Worm (Caenorhabditis elegans) whole organism, young adult: ENCODE results near the gene F47G3.3.
A peak's percentile ranks its signal among the peaks of the same experiment; 100 is the strongest.

Experiments used
- B0336.3 ChIP-seq: fragments of 200-800 bp; sonication (Bioruptor generic); IDR thresholded peaks from 2 replicates; pipeline ENCODE4 v1.3.6; 2022; ENCODE audit warnings: missing genetic modification characterization, missing compliant biosample characterization
- D2030.7 ChIP-seq: fragments of 200-800 bp; sonication (Bioruptor generic); IDR thresholded peaks from 2 replicates; pipeline ENCODE4 v1.3.6; 2022; ENCODE audit warnings: missing genetic modification reagents, missing genetic modification characterization, missing compliant biosample characterization
- F10E7.11 ChIP-seq: sonication (generic microtip); optimal IDR thresholded peaks from 2 replicates; lab custom pipeline; 2017; ENCODE audit warnings: mild to moderate bottlenecking, missing genetic modification characterization, moderate library complexity, missing compliant biosample characterization
- F49E8.2 ChIP-seq: sonication (generic microtip); optimal IDR thresholded peaks from 3 replicates; lab custom pipeline; 2017; ENCODE audit warnings: missing genetic modification characterization, mild to moderate bottlenecking, missing compliant biosample characterization, antibody characterized with exemption, moderate library complexity; ENCODE audit not compliant: insufficient read depth
- K12H6.12 ChIP-seq: fragments of 200-800 bp; sonication (Bioruptor generic); optimal IDR thresholded peaks from 2 replicates; lab custom pipeline; 2018; ENCODE audit warnings: mild to moderate bottlenecking, missing genetic modification characterization, missing compliant biosample characterization
- T26A5.8 ChIP-seq: sonication (generic microtip); optimal IDR thresholded peaks from 2 replicates; lab custom pipeline; 2016; ENCODE audit warnings: missing genetic modification characterization, missing compliant biosample characterization
- Y53F4B.3 ChIP-seq: fragments of 200-800 bp; sonication (Bioruptor generic); IDR thresholded peaks from 2 replicates; pipeline ENCODE4 v1.3.6; 2022; ENCODE audit warnings: missing genetic modification reagents, missing genetic modification characterization, missing compliant biosample characterization
- ZK185.1 ChIP-seq: sonication (generic microtip); optimal IDR thresholded peaks from 2 replicates; lab custom pipeline; 2016; ENCODE audit warnings: mild to moderate bottlenecking, missing genetic modification characterization, missing compliant biosample characterization; ENCODE audit not compliant: poor library complexity, severe bottlenecking
- ama-1 ChIP-seq, 3 experiments: fragments of 150-350 bp in 1 of 3; sonication (generic microtip) in 2 of 3; optimal IDR thresholded peaks; 2 replicates each; lab custom pipeline; 2014 to 2018; ENCODE audit warnings: missing biosample characterization in 2 of 3, missing genetic modification characterization in 2 of 3, missing genetic modification reagents in 2 of 3
- aptf-2 ChIP-seq: fragments of 200-800 bp; sonication (Bioruptor generic); conservative IDR thresholded peaks from 2 replicates; pipeline ENCODE4 v1.3.6; 2022; ENCODE audit warnings: missing genetic modification reagents, missing genetic modification characterization, missing compliant biosample characterization
- atf-7 ChIP-seq: sonication (generic microtip); optimal IDR thresholded peaks from 2 replicates; lab custom pipeline; 2017; ENCODE audit warnings: mild to moderate bottlenecking, missing genetic modification characterization, missing compliant biosample characterization
- athp-1 ChIP-seq: sonication (generic microtip); optimal IDR thresholded peaks from 2 replicates; lab custom pipeline; 2017; ENCODE audit warnings: mild to moderate bottlenecking, missing genetic modification characterization, missing compliant biosample characterization
- bed-1 ChIP-seq: fragments of 200-800 bp; sonication (Bioruptor generic); IDR thresholded peaks from 2 replicates; pipeline ENCODE4 v1.3.6; 2022; ENCODE audit warnings: missing genetic modification reagents, missing genetic modification characterization, missing compliant biosample characterization
- bed-2 ChIP-seq: fragments of 200-800 bp; sonication (Bioruptor generic); IDR thresholded peaks from 2 replicates; pipeline ENCODE4 v1.3.6; 2022; ENCODE audit warnings: missing genetic modification reagents, missing genetic modification characterization, missing compliant biosample characterization
- ceh-40 ChIP-seq: fragments of 200-800 bp; sonication (Bioruptor generic); IDR thresholded peaks from 2 replicates; pipeline ENCODE4 v1.3.6; 2022; ENCODE audit warnings: missing genetic modification characterization, missing compliant biosample characterization
- ceh-58 ChIP-seq: fragments of 200-800 bp; sonication (Bioruptor generic); IDR thresholded peaks from 2 replicates; pipeline ENCODE4 v1.3.6; 2022; ENCODE audit warnings: missing genetic modification characterization, missing compliant biosample characterization
- efl-1 ChIP-seq: fragments of 150-350 bp; optimal IDR thresholded peaks from 2 replicates; lab custom pipeline; 2014; ENCODE audit warnings: missing biosample characterization, missing genetic modification reagents, missing genetic modification characterization
- fkh-3 ChIP-seq: sonication (generic microtip); optimal IDR thresholded peaks from 2 replicates; lab custom pipeline; 2016; ENCODE audit warnings: mild to moderate bottlenecking, missing genetic modification characterization, missing compliant biosample characterization
- him-1 ChIP-seq: sonication (generic microtip); optimal IDR thresholded peaks from 2 replicates; lab custom pipeline; 2016; ENCODE audit warnings: missing genotype, missing genetic modification reagents, missing genetic modification characterization, missing compliant biosample characterization
- hlh-26 ChIP-seq: fragments of 200-800 bp; sonication (Bioruptor generic); conservative IDR thresholded peaks from 2 replicates; pipeline ENCODE4 v1.3.6; 2022; ENCODE audit warnings: missing genetic modification reagents, missing genetic modification characterization, missing compliant biosample characterization
- hsf-1 ChIP-seq: fragments of 200-800 bp; sonication (Bioruptor generic); IDR thresholded peaks from 2 replicates; pipeline ENCODE4 v1.3.6; 2022; ENCODE audit warnings: missing genetic modification reagents, missing genetic modification characterization, missing compliant biosample characterization
- let-526 ChIP-seq: fragments of 200-800 bp; sonication (Bioruptor generic); IDR thresholded peaks from 2 replicates; pipeline ENCODE4 v1.3.6; 2022; ENCODE audit warnings: missing genetic modification reagents, missing genetic modification characterization, missing compliant biosample characterization
- lin-26 ChIP-seq: fragments of 200-800 bp; sonication (Bioruptor generic); IDR thresholded peaks from 2 replicates; pipeline ENCODE4 v1.3.6; 2022; ENCODE audit warnings: missing genetic modification reagents, missing genetic modification characterization, missing compliant biosample characterization
- lin-35 ChIP-seq, 3 experiments: fragments of 150-350 bp in 2 of 3; sonication (generic microtip) in 1 of 3; optimal IDR thresholded peaks; 2 replicates each; lab custom pipeline; 2014 to 2018; ENCODE audit warnings: missing biosample characterization in 3 of 3, missing genetic modification characterization in 3 of 3, missing genetic modification reagents in 3 of 3
- lin-40 ChIP-seq: sonication (generic microtip); optimal IDR thresholded peaks from 2 replicates; lab custom pipeline; 2016; ENCODE audit warnings: missing genetic modification characterization, mild to moderate bottlenecking, missing compliant biosample characterization, missing genotype, missing genetic modification reagents
- lin-54 ChIP-seq: fragments of 200-800 bp; sonication (Bioruptor generic); optimal IDR thresholded peaks from 2 replicates; lab custom pipeline; 2018; ENCODE audit warnings: mild to moderate bottlenecking, missing genetic modification characterization, missing compliant biosample characterization
- lir-1 ChIP-seq: fragments of 200-800 bp; sonication (Bioruptor generic); conservative IDR thresholded peaks from 2 replicates; pipeline ENCODE4 v1.3.6; 2022; ENCODE audit warnings: missing genetic modification reagents, missing genetic modification characterization, missing compliant biosample characterization
- nhr-179 ChIP-seq: sonication (generic microtip); optimal IDR thresholded peaks from 2 replicates; lab custom pipeline; 2016; ENCODE audit warnings: mild to moderate bottlenecking, missing genetic modification characterization, missing compliant biosample characterization
- nhr-27 ChIP-seq: fragments of 200-800 bp; sonication (Bioruptor generic); optimal IDR thresholded peaks from 2 replicates; lab custom pipeline; 2018; ENCODE audit warnings: mild to moderate bottlenecking, missing genetic modification characterization, moderate library complexity, missing compliant biosample characterization
- nhr-80 ChIP-seq: sonication (generic microtip); optimal IDR thresholded peaks from 2 replicates; lab custom pipeline; 2016; ENCODE audit warnings: missing genetic modification characterization, missing compliant biosample characterization
- pha-4 ChIP-seq: fragments of 150-350 bp; sonication (generic microtip); optimal IDR thresholded peaks from 2 replicates; lab custom pipeline; 2014; ENCODE audit warnings: missing biosample characterization, missing genetic modification reagents, missing genetic modification characterization
- repo-1 ChIP-seq: sonication (generic microtip); optimal IDR thresholded peaks from 2 replicates; lab custom pipeline; 2017; ENCODE audit warnings: mild to moderate bottlenecking, missing genetic modification characterization, missing compliant biosample characterization
- tbp1 ChIP-seq: fragments of 200-800 bp; sonication (Bioruptor generic); optimal IDR thresholded peaks from 2 replicates; lab custom pipeline; 2018; ENCODE audit warnings: mild to moderate bottlenecking, missing genetic modification characterization, missing compliant biosample characterization
- tbx-9 ChIP-seq: sonication (generic microtip); optimal IDR thresholded peaks from 2 replicates; lab custom pipeline; 2016; ENCODE audit warnings: borderline replicate concordance, missing genetic modification characterization, inconsistent platforms, missing compliant biosample characterization
- tlf-1 ChIP-seq: fragments of 200-800 bp; sonication (Bioruptor generic); optimal IDR thresholded peaks from 2 replicates; lab custom pipeline; 2018; ENCODE audit warnings: mild to moderate bottlenecking, missing genetic modification characterization, missing compliant biosample characterization
- unc-130 ChIP-seq: sonication (generic microtip); optimal IDR thresholded peaks from 2 replicates; lab custom pipeline; 2016; ENCODE audit warnings: missing genetic modification reagents, missing genetic modification characterization, missing compliant biosample characterization
- xnd-1 ChIP-seq: sonication (generic microtip); optimal IDR thresholded peaks from 2 replicates; lab custom pipeline; 2016; ENCODE audit warnings: missing genotype, missing genetic modification reagents, missing genetic modification characterization, missing compliant biosample characterization
- ztf-22 ChIP-seq: fragments of 200-800 bp; sonication (Bioruptor generic); optimal IDR thresholded peaks from 2 replicates; lab custom pipeline; 2018; ENCODE audit warnings: mild to moderate bottlenecking, missing genetic modification characterization, moderate library complexity, missing compliant biosample characterization
- ztf-25 ChIP-seq: fragments of 200-800 bp; sonication (Bioruptor generic); IDR thresholded peaks from 2 replicates; pipeline ENCODE4 v1.3.6; 2022; ENCODE audit warnings: missing genetic modification reagents, missing genetic modification characterization, missing compliant biosample characterization
- ztf-3 ChIP-seq: fragments of 200-800 bp; sonication (Bioruptor generic); optimal IDR thresholded peaks from 2 replicates; lab custom pipeline; 2018; ENCODE audit warnings: mild to moderate bottlenecking, missing genetic modification characterization, missing compliant biosample characterization

F47G3.3 gene

ce11 chrX:2407167-2407566 lies 31.4 kb downstream of the F47G3.3 start, which contains the start of gene mtpn-1:
Gene mtpn-1 (plus strand): TSS chrX:2407467.
- TF ChIP-seq hlh-26 (GFP tag; lab: Robert Waterston, UW) = no peak
- no peak for TF ChIP-seq K12H6.12 (tag; lab: Kevin White, UChicago)
- no peak for TF ChIP-seq ceh-40
- no peak for TF ChIP-seq tbp1 (GFP tag; lab: Kevin White, UChicago)
- no peak for TF ChIP-seq ceh-58
- no peak for TF ChIP-seq F49E8.2 (tag; lab: Kevin White, UChicago)
- TF ChIP-seq repo-1 (tag; lab: Kevin White, UChicago) = no peak
- TF ChIP-seq nhr-179 = no peak
- TF ChIP-seq ztf-22 = no peak
- no peak for TF ChIP-seq tbx-9 (tag; lab: Kevin White, UChicago)
- no peak for TF ChIP-seq athp-1 (tag; lab: Kevin White, UChicago)
- no peak for TF ChIP-seq lin-40
- TF ChIP-seq hsf-1 (GFP tag; lab: Robert Waterston, UW) = no peak
- TF ChIP-seq nhr-27 (tag; lab: Kevin White, UChicago) = no peak
- no peak for TF ChIP-seq him-1 (tag; lab: Kevin White, UChicago)
- TF ChIP-seq T26A5.8 (tag; lab: Kevin White, UChicago) = no peak
- no peak for TF ChIP-seq atf-7 (tag; lab: Kevin White, UChicago)
- no peak for TF ChIP-seq bed-2 (GFP tag; lab: Robert Waterston, UW)
- TF ChIP-seq F10E7.11 (tag; lab: Kevin White, UChicago) = no peak

DNA sequence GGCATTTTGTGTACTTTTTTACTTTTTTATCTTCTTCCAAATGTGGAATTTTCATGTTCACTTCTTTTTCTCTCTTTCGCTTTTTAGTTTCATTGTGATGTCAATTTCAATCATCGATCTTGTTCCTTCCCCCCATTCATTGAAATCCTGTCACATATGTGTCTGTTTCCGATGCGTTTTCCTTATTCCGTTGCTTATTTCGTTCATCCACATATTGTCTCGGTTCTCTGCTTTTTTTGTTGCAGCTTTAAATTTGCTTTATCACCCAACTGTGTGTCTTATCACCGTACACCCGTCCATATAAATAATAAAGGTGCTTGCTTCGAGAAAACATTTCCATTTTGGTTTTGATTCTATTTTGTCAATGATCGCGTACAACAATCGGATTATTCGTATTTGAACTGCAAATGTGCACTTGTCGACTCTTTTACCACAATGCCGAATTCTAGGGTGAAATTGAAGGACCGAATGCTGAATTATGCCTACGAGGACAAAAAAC lies 33.5 kb downstream of the F47G3.3 start, which contains the start of the genes C43H6.12 and trpp-12:
C43H6.12 (plus strand) TSS at position 365 of the 499 bp plus-strand sequence.
trpp-12 (plus strand) TSS at position 449 of the 499 bp plus-strand sequence.
- peak; percentile 65 for TF ChIP-seq nhr-80 (tag; lab: Kevin White, UChicago)
- TF ChIP-seq B0336.3 (GFP tag; lab: Robert Waterston, UW) = no peak
- TF ChIP-seq, all 124 proteins: peak for 1

DNA sequence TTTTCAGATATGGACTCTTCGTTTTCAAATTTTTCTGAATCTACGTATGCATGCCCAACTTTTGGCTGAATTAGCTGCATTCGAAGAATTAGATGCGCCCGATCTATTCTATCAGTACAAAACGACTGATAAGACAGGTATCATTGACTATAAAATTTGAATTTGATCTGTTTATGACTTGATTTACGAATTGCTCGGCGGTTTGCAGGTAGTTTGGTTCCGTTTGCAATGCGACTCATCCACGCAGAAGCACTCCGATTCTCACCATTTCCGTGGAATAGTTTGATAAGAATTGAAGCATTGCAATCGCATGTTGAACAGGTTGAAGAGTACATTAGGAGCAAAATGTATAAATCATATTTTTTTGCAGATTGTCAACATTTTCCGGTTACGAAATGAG lies 35.2 kb downstream of the F47G3.3 start:
- peak; percentile 72 for TF ChIP-seq nhr-80 (tag; lab: Kevin White, UChicago)
- TF ChIP-seq lir-1 (GFP tag; lab: Robert Waterston, UW) = no peak

DNA sequence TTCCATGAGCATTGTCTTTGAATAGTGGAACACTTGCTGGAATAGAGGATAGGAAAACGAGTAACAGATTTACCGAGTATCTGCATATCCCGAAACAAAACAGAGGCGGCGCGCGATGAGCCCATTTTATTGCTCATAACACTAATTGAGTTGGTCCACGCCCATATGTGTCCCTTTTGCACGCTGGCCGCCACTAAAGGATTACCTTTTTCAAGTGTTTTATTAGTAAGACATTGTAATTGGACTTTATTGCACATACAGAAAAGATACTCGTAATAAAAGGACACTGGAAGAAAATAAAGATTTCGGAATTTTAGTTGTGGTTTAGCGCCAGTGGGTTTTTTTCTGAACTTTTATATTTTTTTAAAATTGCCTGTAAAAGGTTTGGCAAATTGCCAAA lies 37.5 kb downstream of the F47G3.3 start, which contains the start of gene hlh-15:
hlh-15 (minus strand) TSS at position 101 of the 400 bp plus-strand sequence.
- no peak for TF ChIP-seq lin-26

ce11 chrX:2419777-2420176 lies 44.0 kb downstream of the F47G3.3 start, which contains the start of gene glr-7:
Gene glr-7 (minus strand): TSS chrX:2419877.
- no peak for TF ChIP-seq D2030.7 (GFP tag; lab: Robert Waterston, UW)
- TF ChIP-seq xnd-1 (tag; lab: Kevin White, UChicago) = no peak
- no peak for TF ChIP-seq bed-1
- no peak for TF ChIP-seq fkh-3
- TF ChIP-seq, all 124 proteins: peak for 0

- TF ChIP-seq bed-1 (no peak), nhr-179 (no peak), lin-54 (no peak), lin-35 (GFP tag; optimal IDR thresholded peaks at IDR 0.05; lab: Kevin White, UChicago) (no peak), ama-1 (optimal IDR thresholded peaks at IDR 0.05; lab: Kevin White, UChicago) (no peak), ama-1 (GFP tag; optimal IDR thresholded peaks at IDR 0.05; lab: Kevin White, UChicago) (no peak), tlf-1 (GFP tag; lab: Kevin White, UChicago) (no peak), aptf-2 (GFP tag; lab: Robert Waterston, UW) (no peak), pha-4 (no peak), efl-1 (GFP tag; lab: Kevin White, UChicago) (no peak), ztf-25 (no peak), ZK185.1 (no peak), Y53F4B.3 (GFP tag; lab: Robert Waterston, UW) (no peak), let-526 (GFP tag; lab: Robert Waterston, UW) (no peak), unc-130 (GFP tag; lab: Kevin White, UChicago) (no peak), repo-1 (tag; lab: Kevin White, UChicago) (no peak), athp-1 (tag; lab: Kevin White, UChicago) (no peak), ztf-3 (GFP tag; lab: Kevin White, UChicago) (no peak)
Measured at ce11 chrX:2422123-2422522, 46.3 kb downstream of the F47G3.3 start.
